Fruit fly (Drosophila melanogaster) whole organism, prepupa: ENCODE results near the gene spz.

Source experiments
- Blimp-1 ChIP-seq: fragments of 200-800 bp; sonication (Bioruptor generic); optimal IDR thresholded peaks from 3 replicates; lab custom pipeline; 2017; ENCODE audit warnings: missing biosample characterization, missing genetic modification characterization, mild to moderate bottlenecking, moderate library complexity, missing genetic modification reagents
- CG10669 ChIP-seq: fragments of 200-800 bp; sonication (Bioruptor generic); optimal IDR thresholded peaks from 3 replicates; lab custom pipeline; 2018; ENCODE audit warnings: missing biosample characterization, mild to moderate bottlenecking, missing genetic modification characterization, moderate library complexity
- CG11294 ChIP-seq: fragments of 200-800 bp; sonication (Bioruptor generic); IDR thresholded peaks from 2 replicates; pipeline ENCODE4 v1.3.6; 2022; ENCODE audit warnings: missing biosample characterization, missing genetic modification characterization
- CG1621 ChIP-seq: fragments of 200-800 bp; sonication (Bioruptor generic); optimal IDR thresholded peaks from 3 replicates; lab custom pipeline; 2018; ENCODE audit warnings: missing biosample characterization, mild to moderate bottlenecking, missing genetic modification characterization
- CG16779 ChIP-seq: fragments of 200-800 bp; sonication (Bioruptor generic); optimal IDR thresholded peaks from 3 replicates; lab custom pipeline; 2017; ENCODE audit warnings: missing biosample characterization, mild to moderate bottlenecking, missing genetic modification characterization
- CG3032 ChIP-seq: fragments of 200-800 bp; optimal IDR thresholded peaks from 2 replicates; lab custom pipeline; 2019; ENCODE audit warnings: missing biosample characterization, mild to moderate bottlenecking, missing genetic modification characterization, moderate library complexity
- CG32006 ChIP-seq: fragments of 200-800 bp; sonication (Bioruptor generic); optimal IDR thresholded peaks from 3 replicates; lab custom pipeline; 2017; ENCODE audit warnings: missing biosample characterization, mild to moderate bottlenecking, missing genetic modification characterization
- CG3919 ChIP-seq: fragments of 200-800 bp; sonication (Bioruptor generic); optimal IDR thresholded peaks from 3 replicates; lab custom pipeline; 2016; ENCODE audit warnings: missing biosample characterization, missing genetic modification characterization
- CG4318 ChIP-seq: fragments of 200-800 bp; sonication (Bioruptor generic); optimal IDR thresholded peaks from 3 replicates; lab custom pipeline; 2017; ENCODE audit warnings: missing biosample characterization, mild to moderate bottlenecking, missing genetic modification characterization
- CG6792 ChIP-seq: fragments of 200-800 bp; sonication (Bioruptor generic); optimal IDR thresholded peaks from 3 replicates; lab custom pipeline; 2016; ENCODE audit warnings: missing biosample characterization, missing genetic modification characterization
- CG7368 ChIP-seq: fragments of 200-800 bp; sonication (Bioruptor generic); optimal IDR thresholded peaks from 3 replicates; lab custom pipeline; 2016; ENCODE audit warnings: missing biosample characterization, missing genetic modification characterization
- CG8119 ChIP-seq: fragments of 200-800 bp; sonication (Bioruptor generic); IDR thresholded peaks from 3 replicates; pipeline ENCODE4 v1.3.6; 2022; ENCODE audit warnings: missing biosample characterization, missing genetic modification characterization
- CG8319 ChIP-seq: fragments of 200-800 bp; sonication (Bioruptor generic); optimal IDR thresholded peaks from 3 replicates; lab custom pipeline; 2016; ENCODE audit warnings: missing biosample characterization, missing genetic modification characterization
- CG8632 ChIP-seq: fragments of 200-800 bp; sonication (Bioruptor generic); optimal IDR thresholded peaks from 3 replicates; lab custom pipeline; 2016; ENCODE audit warnings: missing biosample characterization, missing genetic modification characterization
- CG9139 ChIP-seq: fragments of 200-800 bp; sonication (Bioruptor generic); optimal IDR thresholded peaks from 3 replicates; lab custom pipeline; 2017; ENCODE audit warnings: missing biosample characterization, mild to moderate bottlenecking, missing genetic modification characterization
- Eip75B ChIP-seq: fragments of 200-800 bp; sonication (Bioruptor generic); optimal IDR thresholded peaks from 3 replicates; lab custom pipeline; 2016; ENCODE audit warnings: missing biosample characterization, missing genetic modification characterization
- Eip78C ChIP-seq: fragments of 200-800 bp; sonication (Bioruptor generic); peaks from one replicate; lab custom pipeline; 2016; ENCODE audit warnings: missing biosample characterization, missing genetic modification characterization
- Eip93F ChIP-seq: fragments of 200-800 bp; sonication (Bioruptor generic); optimal IDR thresholded peaks from 2 replicates; lab custom pipeline; 2016; ENCODE audit warnings: missing biosample characterization, mild to moderate bottlenecking, missing genetic modification characterization
- Hr38 ChIP-seq: sonication (Bioruptor generic); optimal IDR thresholded peaks from 2 replicates; lab custom pipeline; 2016; ENCODE audit warnings: missing biosample characterization, missing genetic modification characterization
- Hr39 ChIP-seq: fragments of 200-800 bp; sonication (Bioruptor generic); optimal IDR thresholded peaks from 2 replicates; lab custom pipeline; 2016; ENCODE audit warnings: missing biosample characterization, missing genetic modification characterization
- Hr4 ChIP-seq: fragments of 200-800 bp; sonication (Bioruptor generic); optimal IDR thresholded peaks from 3 replicates; lab custom pipeline; 2016; ENCODE audit warnings: missing biosample characterization, missing genetic modification characterization
- OdsH ChIP-seq: fragments of 200-800 bp; sonication (Bioruptor generic); optimal IDR thresholded peaks from 3 replicates; lab custom pipeline; 2016; ENCODE audit warnings: missing biosample characterization, missing genetic modification characterization
- Smox ChIP-seq: fragments of 200-800 bp; sonication (Bioruptor generic); optimal IDR thresholded peaks from 3 replicates; lab custom pipeline; 2016; ENCODE audit warnings: missing biosample characterization, missing genetic modification characterization
- Sox102F ChIP-seq: fragments of 200-800 bp; sonication (Bioruptor generic); optimal IDR thresholded peaks from 2 replicates; lab custom pipeline; 2016; ENCODE audit warnings: missing biosample characterization, mild to moderate bottlenecking, missing genetic modification characterization
- achi ChIP-seq: fragments of 200-800 bp; sonication (Bioruptor generic); optimal IDR thresholded peaks from 3 replicates; lab custom pipeline; 2016; ENCODE audit warnings: missing biosample characterization, missing genetic modification characterization
- acj6 ChIP-seq: fragments of 200-800 bp; sonication (Bioruptor generic); optimal IDR thresholded peaks from 3 replicates; lab custom pipeline; 2016; ENCODE audit warnings: missing biosample characterization, missing genetic modification characterization
- eg ChIP-seq: fragments of 200-800 bp; sonication (Bioruptor generic); IDR thresholded peaks from 3 replicates; pipeline ENCODE4 v1.3.6; 2022; ENCODE audit warnings: missing biosample characterization, missing genetic modification characterization
- esn ChIP-seq: fragments of 200-800 bp; sonication (Bioruptor generic); optimal IDR thresholded peaks from 2 replicates; lab custom pipeline; 2016; ENCODE audit warnings: missing biosample characterization, mild to moderate bottlenecking, missing genetic modification characterization, moderate library complexity
- net ChIP-seq: fragments of 200-800 bp; sonication (Bioruptor generic); optimal IDR thresholded peaks from 3 replicates; lab custom pipeline; 2016; ENCODE audit warnings: missing biosample characterization, missing genetic modification characterization
- salr ChIP-seq, 2 experiments: fragments of 200-800 bp; sonication (Bioruptor generic); optimal IDR thresholded peaks; 3 replicates each; lab custom pipeline; 2016 to 2018; ENCODE audit warnings: missing biosample characterization in 2 of 2, missing genetic modification characterization in 2 of 2, mild to moderate bottlenecking in 1 of 2
- spab ChIP-seq: fragments of 200-800 bp; sonication (Bioruptor generic); optimal IDR thresholded peaks from 2 replicates; lab custom pipeline; 2017; ENCODE audit warnings: missing biosample characterization, mild to moderate bottlenecking, missing genetic modification characterization, missing genetic modification reagents
- svp ChIP-seq: fragments of 200-800 bp; sonication (Bioruptor generic); peaks from one replicate; lab custom pipeline; 2016; ENCODE audit warnings: missing biosample characterization, missing genetic modification characterization
- vri ChIP-seq: fragments of 200-800 bp; sonication (Bioruptor generic); optimal IDR thresholded peaks from 3 replicates; lab custom pipeline; 2016; ENCODE audit warnings: missing biosample characterization, mild to moderate bottlenecking, missing genetic modification characterization

The spz gene

DNA sequence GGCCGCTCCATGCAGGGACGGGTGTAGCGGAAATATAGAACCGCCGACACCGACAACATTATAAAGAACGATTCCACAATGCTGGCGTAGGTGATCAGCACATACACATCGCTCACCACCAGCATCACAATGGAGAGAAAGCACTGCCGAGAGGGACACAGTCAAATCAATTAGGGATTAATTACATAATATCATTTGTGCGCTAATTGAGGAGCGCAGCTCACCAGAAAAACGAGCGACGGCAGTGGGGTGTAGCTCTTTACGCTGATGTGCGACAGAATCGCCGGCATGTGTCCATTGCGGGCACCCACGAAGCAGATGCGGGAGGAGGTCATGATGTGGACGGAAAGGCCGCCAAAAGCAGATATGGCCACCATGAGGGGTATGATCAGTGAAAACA lies 39.6 kb upstream of the spz start:
- peak; percentile 65 for TF ChIP-seq svp (GFP tag; lab: Kevin White, UChicago)
- TF ChIP-seq vri, result peak; percentile 14
- no peak for TF ChIP-seq Hr39 (GFP tag; lab: Kevin White, UChicago)
- TF ChIP-seq CG9139 (GFP tag; lab: Kevin White, UChicago), result no peak
- no peak for TF ChIP-seq CG8319 (GFP tag; lab: Kevin White, UChicago)
- no peak for TF ChIP-seq CG8632 (GFP tag; lab: Kevin White, UChicago)
- TF ChIP-seq CG8119 (GFP tag; lab: Robert Waterston, UW), result no peak

- TF ChIP-seq CG16779 (tag; lab: Kevin White, UChicago) (no peak), spab (GFP tag; lab: Kevin White, UChicago) (no peak), CG10669 (GFP tag; lab: Kevin White, UChicago) (no peak), OdsH (GFP tag; lab: Kevin White, UChicago) (no peak), salr (GFP tag; optimal IDR thresholded peaks at IDR 0.05; lab: Kevin White, UChicago) (no peak), net (no peak), eg (GFP tag; lab: Robert Waterston, UW) (no peak), Blimp-1 (GFP tag; lab: Kevin White, UChicago) (no peak), CG11294 (GFP tag; lab: Robert Waterston, UW) (no peak), Smox (no peak), CG9139 (GFP tag; lab: Kevin White, UChicago) (no peak), CG3919 (GFP tag; lab: Kevin White, UChicago) (no peak), Eip93F (GFP tag; lab: Kevin White, UChicago) (no peak)
These were observed 38.2 kb upstream of the spz start for dm6 chr3R:27108111-27108510.

DNA sequence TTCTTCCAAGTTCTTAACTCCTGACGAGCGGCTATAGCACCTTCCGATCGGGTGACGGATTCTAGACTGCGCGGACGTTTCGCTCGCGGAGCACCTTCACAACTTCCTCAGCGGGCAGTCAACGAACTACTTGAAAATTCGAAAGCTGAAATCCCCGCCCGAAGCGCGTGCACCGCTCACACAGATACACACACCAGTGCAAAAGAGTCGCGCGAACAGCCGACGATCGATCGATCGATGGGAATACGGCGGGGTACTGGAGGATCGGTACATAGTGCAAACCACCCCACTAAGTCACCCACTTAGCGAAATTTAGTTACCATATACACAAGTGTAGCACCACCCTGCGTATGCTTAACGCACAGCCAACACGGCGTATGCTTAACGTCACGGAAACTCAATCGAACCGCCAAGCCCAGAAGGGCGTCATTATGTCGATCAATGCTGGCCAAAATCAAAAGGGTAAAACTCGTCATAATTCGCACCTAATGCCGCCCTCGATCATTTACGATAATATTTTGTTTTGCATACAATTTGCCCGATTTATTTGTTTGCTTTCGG lies 36.3 kb upstream of the spz start, which contains the start of gene CAH9:
Gene CAH9, minus strand, starts transcription at position 51 of the 561 bp plus-strand sequence.
- TF ChIP-seq CG3032 (tag; lab: Kevin White, UChicago) (no peak), CG4318 (GFP tag; lab: Kevin White, UChicago) (no peak), CG32006 (no peak), CG9139 (GFP tag; lab: Kevin White, UChicago) (no peak), Blimp-1 (GFP tag; lab: Kevin White, UChicago) (no peak), CG16779 (tag; lab: Kevin White, UChicago) (no peak), Sox102F (GFP tag; lab: Kevin White, UChicago) (no peak), CG1621 (tag; lab: Kevin White, UChicago) (no peak), eg (GFP tag; lab: Robert Waterston, UW) (no peak), Smox (no peak), svp (GFP tag; lab: Kevin White, UChicago) (no peak), esn (GFP tag; lab: Kevin White, UChicago) (no peak), CG3919 (GFP tag; lab: Kevin White, UChicago) (no peak), CG6792 (GFP tag; lab: Kevin White, UChicago) (no peak), Eip75B (GFP tag; lab: Kevin White, UChicago) (no peak), CG8319 (GFP tag; lab: Kevin White, UChicago) (no peak), Hr4 (GFP tag; lab: Kevin White, UChicago) (no peak), Eip78C (no peak), Hr38 (no peak)

DNA sequence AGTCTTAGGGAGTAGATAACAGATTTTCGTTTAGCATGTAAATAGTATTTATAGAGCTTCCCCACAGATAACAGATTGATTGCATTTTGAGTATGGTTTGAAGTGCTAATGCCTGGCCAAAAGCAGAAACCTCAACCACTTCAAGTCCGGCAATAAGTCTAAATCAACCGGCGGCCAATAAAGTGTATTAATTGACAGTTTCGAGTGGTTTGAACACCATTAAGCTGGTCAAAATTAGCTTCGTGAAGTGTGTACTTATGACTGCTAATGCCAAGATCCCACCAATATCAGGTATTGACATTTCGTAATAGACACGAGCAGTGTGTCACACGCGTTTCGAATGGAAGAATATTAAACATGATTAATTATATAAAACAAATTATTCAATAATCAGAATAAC lies 35.6 kb upstream of the spz start:
- TF ChIP-seq CG8119 (GFP tag; lab: Robert Waterston, UW) (no peak), Smox (no peak), achi (GFP tag; lab: Kevin White, UChicago) (no peak), CG7368 (GFP tag; lab: Kevin White, UChicago) (no peak), CG9139 (GFP tag; lab: Kevin White, UChicago) (no peak), Eip75B (GFP tag; lab: Kevin White, UChicago) (no peak), Hr4 (GFP tag; lab: Kevin White, UChicago) (no peak), acj6 (GFP tag; lab: Kevin White, UChicago) (no peak), CG3919 (GFP tag; lab: Kevin White, UChicago) (no peak)
